Worm (Caenorhabditis elegans) whole organism, young adult: ENCODE data around the gene C43F9.5.

Experiments used
- F37B4.10 ChIP-seq: fragments of 200-800 bp; sonication (Bioruptor generic); IDR thresholded peaks from 2 replicates; pipeline ENCODE4 v1.3.6; 2022; ENCODE audit warnings: missing genetic modification characterization, missing compliant biosample characterization
- aptf-2 ChIP-seq: fragments of 200-800 bp; sonication (Bioruptor generic); conservative IDR thresholded peaks from 2 replicates; pipeline ENCODE4 v1.3.6; 2022; ENCODE audit warnings: missing genetic modification reagents, missing genetic modification characterization, missing compliant biosample characterization
- ceh-40 ChIP-seq: fragments of 200-800 bp; sonication (Bioruptor generic); IDR thresholded peaks from 2 replicates; pipeline ENCODE4 v1.3.6; 2022; ENCODE audit warnings: missing genetic modification characterization, missing compliant biosample characterization
- die-1 ChIP-seq: sonication (generic microtip); optimal IDR thresholded peaks from 2 replicates; lab custom pipeline; 2016; ENCODE audit warnings: missing genotype, mild to moderate bottlenecking, missing genetic modification characterization, missing compliant biosample characterization
- let-607 ChIP-seq, 2 experiments: fragments of 200-800 bp in 1 of 2; sonication (Bioruptor generic) in 1 of 2; sonication (generic microtip) in 1 of 2; optimal IDR thresholded peaks; 2 replicates each; lab custom pipeline; 2016 to 2018; ENCODE audit warnings: mild to moderate bottlenecking in 2 of 2, missing compliant biosample characterization in 2 of 2, missing genetic modification characterization in 2 of 2, moderate library complexity in 2 of 2, missing genotype in 1 of 2
- nhr-179 ChIP-seq: sonication (generic microtip); optimal IDR thresholded peaks from 2 replicates; lab custom pipeline; 2016; ENCODE audit warnings: mild to moderate bottlenecking, missing genetic modification characterization, missing compliant biosample characterization
- sea-2 ChIP-seq: fragments of 200-800 bp; sonication (Bioruptor generic); IDR thresholded peaks from 2 replicates; pipeline ENCODE4 v1.3.6; 2022; ENCODE audit warnings: missing genetic modification characterization, missing compliant biosample characterization
- snpc-4 ChIP-seq, 5 experiments: fragments of 150-350 bp in 1 of 5; sonication (generic microtip) in 4 of 5; optimal IDR thresholded peaks; 2 replicates each; lab custom pipeline; 2014 to 2018; ENCODE audit warnings: missing genetic modification characterization in 5 of 5, missing biosample characterization in 3 of 5, antibody characterized with exemption in 2 of 5, mild to moderate bottlenecking in 2 of 5, missing compliant biosample characterization in 2 of 5, missing genotype in 2 of 5, moderate library complexity in 2 of 5, missing genetic modification reagents in 1 of 5
- ztf-18 ChIP-seq: sonication (generic microtip); optimal IDR thresholded peaks from 2 replicates; lab custom pipeline; 2016; ENCODE audit warnings: missing genotype, mild to moderate bottlenecking, missing genetic modification characterization, missing compliant biosample characterization

- TF ChIP-seq aptf-2 (GFP tag; lab: Robert Waterston, UW): no peak
- TF ChIP-seq ztf-18 (tag; lab: Kevin White, UChicago): no peak
- no peak for TF ChIP-seq snpc-4 (GFP tag; optimal IDR thresholded peaks at IDR 0.05; lab: Kevin White, UChicago)
- no peak for TF ChIP-seq snpc-4 (tag; optimal IDR thresholded peaks at IDR 0.05; lab: Kevin White, UChicago)
- no peak for TF ChIP-seq ceh-40 (GFP tag; lab: Robert Waterston, UW)
- no peak for TF ChIP-seq F37B4.10
- TF ChIP-seq sea-2 (GFP tag; lab: Robert Waterston, UW): no peak
- no peak for TF ChIP-seq nhr-179 (tag; lab: Kevin White, UChicago)
- no peak for TF ChIP-seq let-607 (tag; optimal IDR thresholded peaks at IDR 0.05; lab: Kevin White, UChicago)
- no peak for TF ChIP-seq die-1 (tag; lab: Kevin White, UChicago)
These were observed 28.9 kb downstream of the C43F9.5 start, which contains the start of gene him-8 for ce11 chrIV:10561605-10562004.
